Fruit fly (Drosophila melanogaster) whole organism, embryonic: ENCODE data around the gene mTor.

Experiments
- Abd-B ChIP-seq: fragments of 200-800 bp; sonication (Bioruptor generic); optimal IDR thresholded peaks from 2 replicates; lab custom pipeline; 2018; ENCODE audit warnings: missing biosample characterization, mild to moderate bottlenecking, missing genetic modification characterization, moderate library complexity
- Adf1 ChIP-seq: fragments of 200-800 bp; sonication (Bioruptor generic); IDR thresholded peaks from 2 replicates; pipeline ENCODE4 v1.3.6; 2022; ENCODE audit warnings: missing biosample characterization, missing genetic modification characterization
- CG11695 ChIP-seq: fragments of 200-800 bp; sonication (Bioruptor generic); IDR thresholded peaks from 3 replicates; pipeline ENCODE4 v1.3.6; 2022; ENCODE audit warnings: missing biosample characterization, missing genetic modification characterization
- CG13287 ChIP-seq: fragments of 200-800 bp; sonication (Bioruptor generic); IDR thresholded peaks from 2 replicates; pipeline ENCODE4 v1.3.6; 2022; ENCODE audit warnings: missing biosample characterization, missing genetic modification characterization; ENCODE audit not compliant: partially characterized antibody
- CG14014 ChIP-seq: fragments of 200-800 bp; sonication (Bioruptor generic); IDR thresholded peaks from 2 replicates; pipeline ENCODE4 v1.3.6; 2022; ENCODE audit warnings: missing biosample characterization, missing genetic modification characterization
- CG15479 ChIP-seq: fragments of 200-800 bp; sonication (Bioruptor generic); optimal IDR thresholded peaks from 3 replicates; lab custom pipeline; 2019; ENCODE audit warnings: missing biosample characterization, mild to moderate bottlenecking, missing genetic modification characterization, moderate library complexity
- CG15514 ChIP-seq: fragments of 200-800 bp; sonication (Bioruptor generic); optimal IDR thresholded peaks from 3 replicates; lab custom pipeline; 2017; ENCODE audit warnings: missing biosample characterization, missing genetic modification characterization, mild to moderate bottlenecking, moderate library complexity, missing genetic modification reagents
- CG17912 ChIP-seq: fragments of 200-800 bp; sonication (Bioruptor generic); optimal IDR thresholded peaks from 2 replicates; lab custom pipeline; 2018; ENCODE audit warnings: missing biosample characterization, mild to moderate bottlenecking, missing genetic modification characterization
- CG18599 ChIP-seq: fragments of 200-800 bp; sonication (Bioruptor generic); optimal IDR thresholded peaks from 3 replicates; lab custom pipeline; 2017; ENCODE audit warnings: missing biosample characterization, missing genetic modification characterization, mild to moderate bottlenecking, moderate library complexity, missing genetic modification reagents
- CG3163 ChIP-seq: fragments of 200-800 bp; sonication (Bioruptor generic); optimal IDR thresholded peaks from 3 replicates; lab custom pipeline; 2016; ENCODE audit warnings: missing biosample characterization, missing genetic modification characterization
- CG3407 ChIP-seq: fragments of 200-800 bp; sonication (Bioruptor generic); optimal IDR thresholded peaks from 2 replicates; lab custom pipeline; 2018; ENCODE audit warnings: missing biosample characterization, mild to moderate bottlenecking, missing genetic modification characterization
- CG34376 ChIP-seq: fragments of 200-800 bp; sonication (Bioruptor generic); optimal IDR thresholded peaks from 2 replicates; lab custom pipeline; 2018; ENCODE audit warnings: missing biosample characterization, mild to moderate bottlenecking, missing genetic modification characterization
- CG6654 ChIP-seq: fragments of 200-800 bp; sonication (Bioruptor generic); optimal IDR thresholded peaks from 2 replicates; lab custom pipeline; 2017; ENCODE audit warnings: missing biosample characterization, mild to moderate bottlenecking, missing genetic modification characterization
- CG6813 ChIP-seq: fragments of 200-800 bp; sonication (Bioruptor generic); optimal IDR thresholded peaks from 2 replicates; lab custom pipeline; 2017; ENCODE audit warnings: missing biosample characterization, missing genetic modification characterization, mild to moderate bottlenecking, moderate library complexity, missing genetic modification reagents
- CG7372 ChIP-seq: fragments of 200-800 bp; sonication (Bioruptor generic); IDR thresholded peaks from 2 replicates; pipeline ENCODE4 v1.3.6; 2022; ENCODE audit warnings: missing biosample characterization, missing genetic modification characterization
- CG7745 ChIP-seq: fragments of 200-800 bp; sonication (Bioruptor generic); optimal IDR thresholded peaks from 2 replicates; lab custom pipeline; 2018; ENCODE audit warnings: missing biosample characterization, mild to moderate bottlenecking, missing genetic modification characterization, moderate library complexity
- CG7839 ChIP-seq: fragments of 200-800 bp; sonication (Bioruptor generic); optimal IDR thresholded peaks from 3 replicates; lab custom pipeline; 2018; ENCODE audit warnings: missing biosample characterization, mild to moderate bottlenecking, missing genetic modification characterization, moderate library complexity
- CG9215 ChIP-seq: fragments of 200-800 bp; sonication (Bioruptor generic); IDR thresholded peaks from 2 replicates; pipeline ENCODE4 v1.3.6; 2022; ENCODE audit warnings: missing biosample characterization, missing genetic modification characterization
- CG9817 ChIP-seq: fragments of 200-800 bp; sonication (Bioruptor generic); optimal IDR thresholded peaks from 2 replicates; lab custom pipeline; 2018; ENCODE audit warnings: missing biosample characterization, mild to moderate bottlenecking, missing genetic modification characterization, moderate library complexity
- CG9932 ChIP-seq: fragments of 200-800 bp; sonication (Bioruptor generic); IDR thresholded peaks from 2 replicates; pipeline ENCODE4 v1.3.6; 2022; ENCODE audit warnings: missing biosample characterization, missing genetic modification characterization
- CkIIα-i1 ChIP-seq: fragments of 200-800 bp; sonication (Bioruptor generic); IDR thresholded peaks from 2 replicates; pipeline ENCODE4 v1.3.6; 2022; ENCODE audit warnings: missing biosample characterization, missing genetic modification characterization
- Deaf1 ChIP-seq: fragments of 200-800 bp; optimal IDR thresholded peaks from 3 replicates; lab custom pipeline; 2019; ENCODE audit warnings: missing biosample characterization, mild to moderate bottlenecking, missing genetic modification characterization, moderate library complexity
- Fer1 ChIP-seq: fragments of 200-800 bp; sonication (Bioruptor generic); optimal IDR thresholded peaks from 2 replicates; lab custom pipeline; 2017; ENCODE audit warnings: missing biosample characterization, mild to moderate bottlenecking, missing genetic modification characterization
- Hmr ChIP-seq: fragments of 200-800 bp; sonication (Bioruptor generic); optimal IDR thresholded peaks from 3 replicates; lab custom pipeline; 2017; ENCODE audit warnings: mild to moderate bottlenecking, missing biosample characterization, missing genetic modification reagents, missing genetic modification characterization
- Lhr ChIP-seq: fragments of 200-800 bp; sonication (Bioruptor generic); optimal IDR thresholded peaks from 3 replicates; lab custom pipeline; 2017; ENCODE audit warnings: mild to moderate bottlenecking, missing biosample characterization, missing genetic modification reagents, missing genetic modification characterization
- MTF-1 ChIP-seq: fragments of 200-800 bp; sonication (Bioruptor generic); optimal IDR thresholded peaks from 2 replicates; lab custom pipeline; 2018; ENCODE audit warnings: missing biosample characterization, mild to moderate bottlenecking, missing genetic modification characterization, borderline replicate concordance
- NfI ChIP-seq: fragments of 200-800 bp; sonication (Bioruptor generic); optimal IDR thresholded peaks from 3 replicates; lab custom pipeline; 2018; ENCODE audit warnings: missing biosample characterization, mild to moderate bottlenecking, missing genetic modification characterization, moderate library complexity
- Oaz ChIP-seq: fragments of 200-800 bp; sonication (Bioruptor generic); IDR thresholded peaks from 2 replicates; pipeline ENCODE4 v1.3.6; 2022; ENCODE audit warnings: missing biosample characterization, missing genetic modification characterization
- Taf1 ChIP-seq: fragments of 200-800 bp; sonication (Bioruptor generic); IDR thresholded peaks from 2 replicates; pipeline ENCODE4 v1.3.6; 2022; ENCODE audit warnings: missing biosample characterization, missing genetic modification characterization
- Vsx1 ChIP-seq: fragments of 200-800 bp; sonication (Bioruptor generic); optimal IDR thresholded peaks from 2 replicates; lab custom pipeline; 2017; ENCODE audit warnings: missing biosample characterization, mild to moderate bottlenecking, missing genetic modification characterization, missing genetic modification reagents
- caup ChIP-seq: fragments of 200-800 bp; sonication (Bioruptor generic); optimal IDR thresholded peaks from 3 replicates; lab custom pipeline; 2017; ENCODE audit warnings: missing biosample characterization, mild to moderate bottlenecking, missing genetic modification characterization, moderate library complexity; ENCODE audit not compliant: severe bottlenecking
- crc ChIP-seq: fragments of 200-800 bp; sonication (Bioruptor generic); optimal IDR thresholded peaks from 2 replicates; lab custom pipeline; 2016; ENCODE audit warnings: missing biosample characterization, missing genetic modification characterization
- cwo ChIP-seq: fragments of 200-800 bp; sonication (Bioruptor generic); optimal IDR thresholded peaks from 3 replicates; lab custom pipeline; 2017; ENCODE audit warnings: missing biosample characterization, missing genetic modification characterization, mild to moderate bottlenecking, moderate library complexity, missing genetic modification reagents
- danr ChIP-seq: fragments of 200-800 bp; sonication (Bioruptor generic); IDR thresholded peaks from 2 replicates; pipeline ENCODE4 v1.3.6; 2022; ENCODE audit warnings: missing biosample characterization, missing genetic modification characterization
- dmrt99B ChIP-seq: fragments of 200-800 bp; sonication (Bioruptor generic); optimal IDR thresholded peaks from 2 replicates; lab custom pipeline; 2018; ENCODE audit warnings: missing biosample characterization, mild to moderate bottlenecking, missing genetic modification characterization, moderate library complexity
- dysf ChIP-seq: fragments of 200-800 bp; sonication (Bioruptor generic); IDR thresholded peaks from 3 replicates; pipeline ENCODE4 v1.3.6; 2022; ENCODE audit warnings: missing biosample characterization, missing genetic modification characterization
- ewg ChIP-seq: fragments of 200-800 bp; sonication (Bioruptor generic); optimal IDR thresholded peaks from 3 replicates; lab custom pipeline; 2017; ENCODE audit warnings: mild to moderate bottlenecking, missing biosample characterization, missing genetic modification reagents, missing genetic modification characterization
- fd102C ChIP-seq: fragments of 200-800 bp; sonication (Bioruptor generic); optimal IDR thresholded peaks from 2 replicates; lab custom pipeline; 2018; ENCODE audit warnings: missing biosample characterization, mild to moderate bottlenecking, missing genetic modification characterization, moderate library complexity
- kni ChIP-seq: fragments of 200-800 bp; sonication (Bioruptor generic); optimal IDR thresholded peaks from 3 replicates; lab custom pipeline; 2017; ENCODE audit warnings: mild to moderate bottlenecking, missing biosample characterization, missing genetic modification reagents, missing genetic modification characterization
- lola ChIP-seq, 3 experiments: fragments of >200 bp in 2 of 3; fragments of 200-800 bp in 1 of 3; sonication (Bioruptor generic) in 1 of 3; optimal IDR thresholded peaks; 2 replicates each; lab custom pipeline; 2017 to 2019; ENCODE audit warnings: missing biosample characterization in 3 of 3, missing genetic modification characterization in 3 of 3, mild to moderate bottlenecking in 1 of 3, moderate library complexity in 1 of 3
- luna ChIP-seq: fragments of 200-800 bp; sonication (Bioruptor generic); optimal IDR thresholded peaks from 2 replicates; lab custom pipeline; 2016; ENCODE audit warnings: missing biosample characterization, missing genetic modification characterization
- maf-S ChIP-seq: fragments of 200-800 bp; sonication (Bioruptor generic); optimal IDR thresholded peaks from 2 replicates; lab custom pipeline; 2016; ENCODE audit warnings: missing biosample characterization, missing genetic modification characterization
- mld ChIP-seq: fragments of 200-800 bp; sonication (Bioruptor generic); IDR thresholded peaks from 3 replicates; pipeline ENCODE4 v1.3.6; 2022; ENCODE audit warnings: missing biosample characterization, missing genetic modification characterization; ENCODE audit not compliant: partially characterized antibody
- pan ChIP-seq, 4 experiments: fragments of >200 bp in 3 of 4; fragments of 200-800 bp in 1 of 4; sonication (Bioruptor generic) in 1 of 4; optimal IDR thresholded peaks in 3 of 4; IDR thresholded peaks in 1 of 4; 2 replicates each; pipeline versions ENCODE4 v1.3.6 to Lab custom; 2017 to 2022; ENCODE audit warnings: missing biosample characterization in 2 of 4, missing genetic modification characterization in 2 of 4, mixed read lengths in 1 of 4
- run ChIP-seq: fragments of 200-800 bp; sonication (Bioruptor generic); optimal IDR thresholded peaks from 3 replicates; lab custom pipeline; 2018; ENCODE audit warnings: missing biosample characterization, mild to moderate bottlenecking, missing genetic modification characterization
- sisA ChIP-seq: fragments of 200-800 bp; sonication (Bioruptor generic); IDR thresholded peaks from 2 replicates; pipeline ENCODE4 v1.3.6; 2022; ENCODE audit warnings: missing biosample characterization, missing genetic modification characterization
- slou ChIP-seq: fragments of 200-800 bp; sonication (Bioruptor generic); optimal IDR thresholded peaks from 3 replicates; lab custom pipeline; 2016; ENCODE audit warnings: missing biosample characterization, missing genetic modification characterization
- yki ChIP-seq: fragments of >200 bp; optimal IDR thresholded peaks from 3 replicates; lab custom pipeline; 2018
- zf30C ChIP-seq: fragments of 200-800 bp; sonication (Bioruptor generic); optimal IDR thresholded peaks from 3 replicates; lab custom pipeline; 2018; ENCODE audit warnings: missing biosample characterization, mild to moderate bottlenecking, missing genetic modification characterization

mTor gene

dm6 chr2L:13049136-13049535, 44.9 kb downstream of the mTor start:
- TF ChIP-seq kni (GFP tag; lab: Kevin White, UChicago) (no peak), pan (optimal IDR thresholded peaks at IDR 0.05; lab: Kevin White, UChicago) (no peak), pan (GFP tag; optimal IDR thresholded peaks at IDR 0.05 in 1 of 2, IDR thresholded peaks at IDR 0.05 in 1 of 2) (no peak), Oaz (GFP tag; lab: Robert Waterston, UW) (no peak), mld (GFP tag; lab: Robert Waterston, UW) (no peak), cwo (GFP tag; lab: Kevin White, UChicago) (peak; percentile 37), sisA (GFP tag; lab: Robert Waterston, UW) (peak; percentile 26; the same call in 1 of the 2 replicates), Vsx1 (GFP tag; lab: Kevin White, UChicago) (no peak), Adf1 (no peak), caup (GFP tag; lab: Kevin White, UChicago) (peak; percentile 7), CG7372 (0 out of 2 replicates have a peak, but pooled peaks have one; percentile 24), CG6813 (GFP tag; lab: Kevin White, UChicago) (no peak), CG3407 (GFP tag; lab: Kevin White, UChicago) (no peak), maf-S (GFP tag; lab: Kevin White, UChicago) (no peak), dysf (GFP tag; lab: Robert Waterston, UW) (peak; percentile 33; the same call in 1 of the 3 replicates), CG7745 (tag; lab: Kevin White, UChicago) (no peak), Fer1 (peak; percentile 66), CG15514 (peak; percentile 32), slou (GFP tag; lab: Kevin White, UChicago) (peak; percentile 1), CG7839 (peak; percentile 24), CG14014 (peak; percentile 32; the same call in 1 of the 2 replicates), CG18599 (peak; percentile 75), yki (lab: Kevin White, UChicago) (no peak), CG9215 (0 out of 2 replicates have a peak, but pooled peaks have one; percentile 23), run (no peak), luna (GFP tag; lab: Kevin White, UChicago) (no peak), lola (GFP tag; optimal IDR thresholded peaks at IDR 0.05; lab: Kevin White, UChicago) (no peak), dmrt99B (peak; percentile 10), CkIIα-i1 (no peak), Lhr (no peak), CG34376 (GFP tag; lab: Kevin White, UChicago) (peak; percentile 3), CG11695 (GFP tag; lab: Robert Waterston, UW) (peak; percentile 24; the same call in 1 of the 3 replicates), ewg (no peak), CG6654 (GFP tag; lab: Kevin White, UChicago) (no peak), Deaf1 (no peak), NfI (GFP tag; lab: Kevin White, UChicago) (peak; percentile 16), Taf1 (GFP tag; lab: Robert Waterston, UW) (peak; percentile 15; the same call in 1 of the 2 replicates), CG9817 (tag; lab: Kevin White, UChicago) (peak; percentile 37), CG15479 (GFP tag; lab: Kevin White, UChicago) (no peak), fd102C (GFP tag; lab: Kevin White, UChicago) (no peak), MTF-1 (GFP tag; lab: Kevin White, UChicago) (no peak), CG9932 (GFP tag; lab: Robert Waterston, UW) (peak; percentile 62), Abd-B (GFP tag; lab: Kevin White, UChicago) (no peak), crc (GFP tag; lab: Kevin White, UChicago) (no peak), CG3163 (GFP tag; lab: Kevin White, UChicago) (no peak), Hmr (GFP tag; lab: Kevin White, UChicago) (peak; percentile 48), danr (GFP tag; lab: Robert Waterston, UW) (no peak), CG13287 (GFP tag; lab: Robert Waterston, UW) (no peak), zf30C (GFP tag; lab: Kevin White, UChicago) (no peak), CG17912 (no peak)
